Worm (Caenorhabditis elegans): ENCODE results near the gene Y41C4A.8.

Y41C4A.8 gene

DNA sequence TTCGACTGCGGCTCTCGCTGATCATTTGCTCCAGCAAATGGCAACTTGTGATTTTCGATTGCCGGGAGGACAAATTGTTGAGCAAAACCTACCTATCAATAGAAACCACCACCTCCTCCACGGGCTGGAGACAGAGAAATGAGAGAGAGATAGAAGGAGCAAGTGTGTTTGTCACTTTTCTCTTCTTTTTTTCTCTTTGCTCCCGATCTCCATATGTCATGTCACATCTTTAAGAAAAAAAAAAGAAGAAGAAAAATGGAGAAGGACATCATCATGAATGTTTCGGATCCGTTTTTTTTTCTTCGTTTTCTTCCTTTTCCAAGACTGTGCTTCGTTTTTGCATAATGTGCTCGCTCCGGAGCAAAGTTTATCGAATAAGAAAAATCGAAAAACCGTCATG is 47.9 kb downstream of the Y41C4A.8 start:
- TF ChIP-seq unc-39 (tag; optimal IDR thresholded peaks at IDR 0.05) (no peak), mep-1 (tag; optimal IDR thresholded peaks at IDR 0.05) (peak; percentile 24), hmg-1.1 (GFP tag; IDR thresholded peaks at IDR 0.05) (0 out of 2 replicates have a peak, but pooled peaks have one; percentile 25), vab-7 (GFP tag; IDR thresholded peaks at IDR 0.05) (no peak), dmd-8 (GFP tag; IDR thresholded peaks at IDR 0.05) (no peak), gei-8 (GFP tag; optimal IDR thresholded peaks at IDR 0.05) (no peak), pqm-1 (tag; optimal IDR thresholded peaks at IDR 0.05) (no peak), ceh-28 (tag; optimal IDR thresholded peaks at IDR 0.05) (no peak), ama-1 (optimal IDR thresholded peaks at IDR 0.05) (no peak), unc-62 (GFP tag; optimal IDR thresholded peaks at IDR 0.05 in 1 of 2) (peak in 1 of 2 experiments; percentile 99), unc-62 (tag; optimal IDR thresholded peaks at IDR 0.05) (no peak), hlh-11 (tag; optimal IDR thresholded peaks at IDR 0.05) (peak; percentile 20), hlh-30 (tag; optimal IDR thresholded peaks at IDR 0.05; ENCODE audit: insufficient read depth) (peak; percentile 20), lsy-2 (tag; optimal IDR thresholded peaks at IDR 0.05) (peak in 1 of 2 experiments; percentile 33), cey-2 (tag; optimal IDR thresholded peaks at IDR 0.05; ENCODE audit: borderline replicate concordance, insufficient read depth) (no peak)

DNA sequence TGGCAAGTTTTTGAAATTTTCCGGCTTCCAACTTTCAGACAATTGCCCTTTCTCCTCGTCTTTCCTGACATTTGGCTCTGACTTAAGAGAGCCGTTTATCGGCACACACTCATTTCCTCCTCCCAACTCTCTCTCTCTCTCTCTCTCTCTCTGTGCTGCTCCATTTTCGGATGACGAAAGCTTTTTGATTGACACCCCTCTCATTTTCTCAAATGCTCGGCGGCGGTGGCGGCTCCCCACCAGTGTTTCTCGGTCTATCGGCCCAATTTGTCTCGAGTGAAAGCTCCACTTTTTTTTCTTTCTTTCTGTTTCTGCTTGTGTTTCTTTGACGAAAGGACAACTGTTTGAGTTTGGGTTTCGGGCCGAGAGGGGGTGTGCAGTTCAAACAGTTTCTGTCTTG is 48.8 kb downstream of the Y41C4A.8 start:
- TF ChIP-seq daf-12 (tag; optimal IDR thresholded peaks at IDR 0.05): no peak
- TF ChIP-seq dve-1 (tag; optimal IDR thresholded peaks at IDR 0.05; ENCODE audit: insufficient read depth): no peak
- TF ChIP-seq Y48G9A.11 (GFP tag; IDR thresholded peaks at IDR 0.05): no peak
- TF ChIP-seq gei-8 (GFP tag; optimal IDR thresholded peaks at IDR 0.05): no peak
- 0 out of 2 replicates have a peak, but pooled peaks have one; percentile 32 for TF ChIP-seq hmg-1.1 (GFP tag; IDR thresholded peaks at IDR 0.05)
- TF ChIP-seq mes-2 (tag; optimal IDR thresholded peaks at IDR 0.05; ENCODE audit: poor library complexity, severe bottlenecking): no peak
- TF ChIP-seq madf-5 (GFP tag; IDR thresholded peaks at IDR 0.05): no peak
- peak; percentile 32; the same call in 1 of the 2 replicates for TF ChIP-seq dmd-6 (GFP tag; IDR thresholded peaks at IDR 0.05)
- 0 out of 2 replicates have a peak, but pooled peaks have one; percentile 20 for TF ChIP-seq Y75B8A.6 (GFP tag; IDR thresholded peaks at IDR 0.05)
- TF ChIP-seq set-16 (GFP tag; IDR thresholded peaks at IDR 0.05): peak; percentile 58
- TF ChIP-seq cey-2 (tag; optimal IDR thresholded peaks at IDR 0.05; ENCODE audit: borderline replicate concordance, insufficient read depth): no peak
- no peak for TF ChIP-seq lsy-2 (tag; optimal IDR thresholded peaks at IDR 0.05)
- 0 out of 2 replicates have a peak, but pooled peaks have one; percentile 23 for TF ChIP-seq egl-43 (GFP tag; IDR thresholded peaks at IDR 0.05)
- no peak for TF ChIP-seq aly-2 (tag; optimal IDR thresholded peaks at IDR 0.05)
- TF ChIP-seq lin-39 (tag; optimal IDR thresholded peaks at IDR 0.05): no peak

DNA sequence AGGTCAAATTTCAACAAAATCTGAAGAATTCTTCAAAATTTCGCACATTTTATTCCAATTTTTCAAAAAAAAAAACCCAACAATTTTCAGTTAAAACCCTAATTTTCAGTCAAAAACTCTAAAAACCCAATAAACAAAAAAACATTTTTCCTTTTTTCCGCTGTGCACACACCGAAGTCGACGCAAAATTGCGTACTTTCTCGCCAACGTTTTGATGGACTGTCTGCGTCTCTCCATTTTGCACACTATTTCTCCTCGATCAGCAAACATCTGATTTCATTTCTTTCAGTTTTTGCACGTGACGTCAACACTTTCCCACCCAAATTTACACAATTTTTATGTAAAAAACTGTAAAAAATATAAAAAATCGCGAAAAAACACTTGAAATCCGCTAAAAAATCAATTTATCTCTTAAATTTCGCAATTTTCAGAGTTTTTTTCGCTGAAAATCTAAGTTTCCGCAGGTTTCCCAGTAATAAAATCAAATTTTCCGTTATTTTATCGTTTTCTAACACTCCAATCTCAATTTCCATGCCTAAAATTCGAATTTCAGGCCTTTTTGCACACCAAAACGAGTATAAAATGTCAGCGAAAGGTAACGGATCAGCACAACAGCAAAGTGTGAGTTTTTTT is 51.3 kb downstream of the Y41C4A.8 start, which contains the start of gene crh-1:
Gene crh-1, plus strand, starts transcription at position 583 of the 633 bp plus-strand sequence.
- TF ChIP-seq Y105C5A.15 (GFP tag; IDR thresholded peaks at IDR 0.05) (no peak), ceh-82 (tag; optimal IDR thresholded peaks at IDR 0.05) (no peak), egl-43 (GFP tag; IDR thresholded peaks at IDR 0.05) (no peak), egl-27 (tag; optimal IDR thresholded peaks at IDR 0.05) (no peak), lir-3 (tag; optimal IDR thresholded peaks at IDR 0.05) (no peak), lin-1 (GFP tag; IDR thresholded peaks at IDR 0.05) (no peak), nhr-76 (tag; optimal IDR thresholded peaks at IDR 0.05) (no peak), Y48G9A.11 (GFP tag; IDR thresholded peaks at IDR 0.05) (no peak), R02D3.7 (tag; optimal IDR thresholded peaks at IDR 0.05) (no peak), lin-15B (tag; optimal IDR thresholded peaks at IDR 0.05) (no peak), attf-4 (tag; optimal IDR thresholded peaks at IDR 0.05) (no peak), T26A8.4 (GFP tag; IDR thresholded peaks at IDR 0.05) (peak; percentile 52), hlh-30 (tag; optimal IDR thresholded peaks at IDR 0.05; ENCODE audit: insufficient read depth) (peak; percentile 98), nhr-42 (GFP tag; IDR thresholded peaks at IDR 0.05) (no peak), gei-8 (GFP tag; optimal IDR thresholded peaks at IDR 0.05) (no peak), cey-2 (tag; optimal IDR thresholded peaks at IDR 0.05; ENCODE audit: borderline replicate concordance, insufficient read depth) (no peak), lin-39 (tag; optimal IDR thresholded peaks at IDR 0.05) (no peak), madf-9 (GFP tag; conservative IDR thresholded peaks at IDR 0.05) (no peak), daf-19 (GFP tag; conservative IDR thresholded peaks at IDR 0.05) (no peak), zag-1 (tag; optimal IDR thresholded peaks at IDR 0.05) (no peak), spr-3 (GFP tag; optimal IDR thresholded peaks at IDR 0.05) (no peak), skn-1 (tag; optimal IDR thresholded peaks at IDR 0.05) (no peak), ceh-44 (GFP tag; IDR thresholded peaks at IDR 0.05) (no peak), mxl-3 (GFP tag; optimal IDR thresholded peaks at IDR 0.05) (peak; percentile 33), F26F4.8 (GFP tag; conservative IDR thresholded peaks at IDR 0.05) (no peak), nhr-48 (tag; optimal IDR thresholded peaks at IDR 0.05) (no peak), nhr-111 (GFP tag; optimal IDR thresholded peaks at IDR 0.05) (no peak)
